Fruit fly (Drosophila melanogaster) whole organism, embryonic: Measurements from ENCODE around the gene CG11839.

Experiments used
- Abd-B ChIP-seq: fragments of 200-800 bp; sonication (Bioruptor generic); optimal IDR thresholded peaks from 2 replicates; lab custom pipeline; 2018; ENCODE audit warnings: missing biosample characterization, mild to moderate bottlenecking, missing genetic modification characterization, moderate library complexity
- CG10274 ChIP-seq: fragments of 200-800 bp; sonication (Bioruptor generic); optimal IDR thresholded peaks from 3 replicates; lab custom pipeline; 2017; ENCODE audit warnings: missing biosample characterization, mild to moderate bottlenecking, missing genetic modification characterization
- CG10543 ChIP-seq: fragments of 200-800 bp; sonication (Bioruptor generic); optimal IDR thresholded peaks from 3 replicates; lab custom pipeline; 2017; ENCODE audit warnings: missing biosample characterization, mild to moderate bottlenecking, missing genetic modification characterization, moderate library complexity
- CG11560 ChIP-seq: fragments of 200-800 bp; sonication (Bioruptor generic); IDR thresholded peaks from 3 replicates; pipeline ENCODE4 v1.3.6; 2022; ENCODE audit warnings: missing biosample characterization, missing genetic modification characterization
- CG12104 ChIP-seq: fragments of 200-800 bp; sonication (Bioruptor generic); optimal IDR thresholded peaks from 3 replicates; lab custom pipeline; 2016; ENCODE audit warnings: missing biosample characterization, missing genetic modification characterization
- CG13775 ChIP-seq: fragments of 200-800 bp; sonication (Bioruptor generic); optimal IDR thresholded peaks from 3 replicates; lab custom pipeline; 2017; ENCODE audit warnings: missing biosample characterization, mild to moderate bottlenecking, missing genetic modification characterization
- CG15073 ChIP-seq: fragments of 200-800 bp; sonication (Bioruptor generic); optimal IDR thresholded peaks from 2 replicates; lab custom pipeline; 2016; ENCODE audit warnings: missing biosample characterization, missing genetic modification characterization
- CG15269 ChIP-seq: fragments of 200-800 bp; sonication (Bioruptor generic); optimal IDR thresholded peaks from 2 replicates; lab custom pipeline; 2018; ENCODE audit warnings: missing biosample characterization, mild to moderate bottlenecking, missing genetic modification characterization, moderate library complexity
- CG15514 ChIP-seq: fragments of 200-800 bp; sonication (Bioruptor generic); optimal IDR thresholded peaks from 3 replicates; lab custom pipeline; 2017; ENCODE audit warnings: missing biosample characterization, missing genetic modification characterization, mild to moderate bottlenecking, moderate library complexity, missing genetic modification reagents
- CG1602 ChIP-seq: fragments of 200-800 bp; sonication (Bioruptor generic); optimal IDR thresholded peaks from 3 replicates; lab custom pipeline; 2016; ENCODE audit warnings: missing biosample characterization, missing genetic modification characterization
- CG1603 ChIP-seq: fragments of 200-800 bp; sonication (Bioruptor generic); optimal IDR thresholded peaks from 2 replicates; lab custom pipeline; 2019; ENCODE audit warnings: missing biosample characterization, mild to moderate bottlenecking, missing genetic modification characterization, moderate library complexity
- CG2116 ChIP-seq: fragments of 200-800 bp; sonication (Bioruptor generic); optimal IDR thresholded peaks from 3 replicates; lab custom pipeline; 2018; ENCODE audit warnings: missing biosample characterization, mild to moderate bottlenecking, missing genetic modification characterization
- CG33557 ChIP-seq: fragments of 200-800 bp; sonication (Bioruptor generic); optimal IDR thresholded peaks from 2 replicates; lab custom pipeline; 2019; ENCODE audit warnings: missing biosample characterization, mild to moderate bottlenecking, missing genetic modification characterization, moderate library complexity
- CG34422 ChIP-seq: fragments of 200-800 bp; sonication (Bioruptor generic); IDR thresholded peaks from 3 replicates; pipeline ENCODE4 v1.3.6; 2022; ENCODE audit warnings: missing biosample characterization, missing genetic modification characterization
- CG3995 ChIP-seq: fragments of 200-800 bp; sonication (Bioruptor generic); optimal IDR thresholded peaks from 3 replicates; lab custom pipeline; 2016; ENCODE audit warnings: missing biosample characterization, missing genetic modification characterization
- CG7372 ChIP-seq: fragments of 200-800 bp; sonication (Bioruptor generic); IDR thresholded peaks from 2 replicates; pipeline ENCODE4 v1.3.6; 2022; ENCODE audit warnings: missing biosample characterization, missing genetic modification characterization
- CG8478 ChIP-seq: fragments of >200 bp; optimal IDR thresholded peaks from 2 replicates; lab custom pipeline; 2018
- CG9797 ChIP-seq: fragments of 200-800 bp; sonication (Bioruptor generic); optimal IDR thresholded peaks from 3 replicates; lab custom pipeline; 2018; ENCODE audit warnings: missing biosample characterization, mild to moderate bottlenecking, missing genetic modification characterization
- CG9932 ChIP-seq: fragments of 200-800 bp; sonication (Bioruptor generic); IDR thresholded peaks from 2 replicates; pipeline ENCODE4 v1.3.6; 2022; ENCODE audit warnings: missing biosample characterization, missing genetic modification characterization
- Dip3 ChIP-seq: fragments of 200-800 bp; sonication (Bioruptor generic); optimal IDR thresholded peaks from 3 replicates; lab custom pipeline; 2016; ENCODE audit warnings: missing biosample characterization, missing genetic modification characterization
- Dref ChIP-seq: fragments of 200-800 bp; sonication (Bioruptor generic); IDR thresholded peaks from 2 replicates; pipeline ENCODE4 v1.3.6; 2022; ENCODE audit warnings: missing biosample characterization, missing genetic modification characterization
- E2f2 ChIP-seq: fragments of 200-800 bp; sonication (Bioruptor generic); IDR thresholded peaks from 2 replicates; pipeline ENCODE4 v1.3.6; 2022; ENCODE audit warnings: missing biosample characterization, missing genetic modification characterization
- Ets97D ChIP-seq: fragments of 200-800 bp; sonication (Bioruptor generic); optimal IDR thresholded peaks from 3 replicates; lab custom pipeline; 2016; ENCODE audit warnings: missing biosample characterization, missing genetic modification characterization
- HmgD ChIP-seq: fragments of 200-800 bp; sonication (Bioruptor generic); optimal IDR thresholded peaks from 3 replicates; lab custom pipeline; 2016; ENCODE audit warnings: missing biosample characterization, missing genetic modification characterization
- HmgZ ChIP-seq: fragments of 200-800 bp; sonication (Bioruptor generic); optimal IDR thresholded peaks from 2 replicates; lab custom pipeline; 2018; ENCODE audit warnings: missing biosample characterization, mild to moderate bottlenecking, missing genetic modification characterization
- Lim3 ChIP-seq: fragments of 200-800 bp; sonication (Bioruptor generic); IDR thresholded peaks from 2 replicates; pipeline ENCODE4 v1.3.6; 2022; ENCODE audit warnings: missing biosample characterization, missing genetic modification characterization
- Lpt ChIP-seq: fragments of >200 bp; optimal IDR thresholded peaks from 2 replicates; lab custom pipeline; 2018; ENCODE audit warnings: missing biosample characterization, missing genetic modification characterization
- MBD-R2 ChIP-seq: fragments of 200-800 bp; sonication (Bioruptor generic); IDR thresholded peaks from 2 replicates; pipeline ENCODE4 v1.3.6; 2022; ENCODE audit warnings: missing biosample characterization, missing genetic modification characterization
- MESR4 ChIP-seq: fragments of 200-800 bp; sonication (Bioruptor generic); optimal IDR thresholded peaks from 2 replicates; lab custom pipeline; 2018; ENCODE audit warnings: missing biosample characterization, mild to moderate bottlenecking, missing genetic modification characterization, moderate library complexity
- Med ChIP-seq: fragments of 200-800 bp; sonication (Bioruptor generic); peaks from one replicate; lab custom pipeline; 2016; ENCODE audit warnings: missing biosample characterization, missing genetic modification characterization, mild to moderate bottlenecking, inconsistent platforms, moderate library complexity
- Myb ChIP-seq: fragments of 200-800 bp; sonication (Bioruptor generic); optimal IDR thresholded peaks from 2 replicates; lab custom pipeline; 2016; ENCODE audit warnings: missing biosample characterization, missing genetic modification characterization
- Rx ChIP-seq: fragments of 200-800 bp; sonication (Bioruptor generic); IDR thresholded peaks from 2 replicates; pipeline ENCODE4 v1.3.6; 2022; ENCODE audit warnings: missing biosample characterization, missing genetic modification characterization
- Scr ChIP-seq: fragments of 200-800 bp; sonication (Bioruptor generic); IDR thresholded peaks from 2 replicates; pipeline ENCODE4 v1.3.6; 2022; ENCODE audit warnings: missing biosample characterization, missing genetic modification characterization; ENCODE audit not compliant: partially characterized antibody
- Xrp1 ChIP-seq: fragments of 200-800 bp; sonication (Bioruptor generic); IDR thresholded peaks from 2 replicates; pipeline ENCODE4 v1.3.6; 2022; ENCODE audit warnings: missing biosample characterization, missing genetic modification characterization
- YL-1 ChIP-seq: fragments of 200-800 bp; sonication (Bioruptor generic); optimal IDR thresholded peaks from 3 replicates; lab custom pipeline; 2017; ENCODE audit warnings: missing biosample characterization, mild to moderate bottlenecking, missing genetic modification characterization
- amos ChIP-seq: fragments of 200-800 bp; sonication (Bioruptor generic); IDR thresholded peaks from 2 replicates; pipeline ENCODE4 v1.3.6; 2022; ENCODE audit warnings: missing biosample characterization, missing genetic modification characterization; ENCODE audit not compliant: partially characterized antibody
- ash1 ChIP-seq: fragments of 200-800 bp; sonication (Bioruptor generic); optimal IDR thresholded peaks from 2 replicates; lab custom pipeline; 2018; ENCODE audit warnings: missing biosample characterization, mild to moderate bottlenecking, missing genetic modification characterization
- btn ChIP-seq: fragments of 200-800 bp; sonication (Bioruptor generic); optimal IDR thresholded peaks from 2 replicates; lab custom pipeline; 2016; ENCODE audit warnings: missing biosample characterization, missing genetic modification characterization
- ewg ChIP-seq: fragments of 200-800 bp; sonication (Bioruptor generic); optimal IDR thresholded peaks from 3 replicates; lab custom pipeline; 2017; ENCODE audit warnings: mild to moderate bottlenecking, missing biosample characterization, missing genetic modification reagents, missing genetic modification characterization
- fd102C ChIP-seq: fragments of 200-800 bp; sonication (Bioruptor generic); optimal IDR thresholded peaks from 2 replicates; lab custom pipeline; 2018; ENCODE audit warnings: missing biosample characterization, mild to moderate bottlenecking, missing genetic modification characterization, moderate library complexity
- fd3F ChIP-seq: fragments of 200-800 bp; sonication (Bioruptor generic); optimal IDR thresholded peaks from 2 replicates; lab custom pipeline; 2018; ENCODE audit warnings: missing biosample characterization, mild to moderate bottlenecking, missing genetic modification characterization, moderate library complexity
- gt ChIP-seq: fragments of 200-800 bp; sonication (Bioruptor generic); IDR thresholded peaks from 2 replicates; pipeline ENCODE4 v1.3.6; 2022; ENCODE audit warnings: missing biosample characterization, missing genetic modification characterization
- jigr1 ChIP-seq: fragments of 200-800 bp; sonication (Bioruptor generic); IDR thresholded peaks from 3 replicates; pipeline ENCODE4 v1.3.6; 2022; ENCODE audit warnings: missing biosample characterization, missing genetic modification characterization
- knrl ChIP-seq: fragments of 200-800 bp; sonication (Bioruptor generic); IDR thresholded peaks from 3 replicates; pipeline ENCODE4 v1.3.6; 2022; ENCODE audit warnings: missing biosample characterization, missing genetic modification characterization; ENCODE audit not compliant: partially characterized antibody
- maf-S ChIP-seq: fragments of 200-800 bp; sonication (Bioruptor generic); optimal IDR thresholded peaks from 2 replicates; lab custom pipeline; 2016; ENCODE audit warnings: missing biosample characterization, missing genetic modification characterization
- oc ChIP-seq: fragments of 200-800 bp; sonication (Bioruptor generic); optimal IDR thresholded peaks from 2 replicates; lab custom pipeline; 2018; ENCODE audit warnings: missing biosample characterization, mild to moderate bottlenecking, missing genetic modification characterization, moderate library complexity
- onecut ChIP-seq: fragments of 200-800 bp; sonication (Bioruptor generic); IDR thresholded peaks from 2 replicates; pipeline ENCODE4 v1.3.6; 2022; ENCODE audit warnings: missing biosample characterization, missing genetic modification characterization
- pzg ChIP-seq: fragments of 200-800 bp; sonication (Bioruptor generic); optimal IDR thresholded peaks from 3 replicates; lab custom pipeline; 2018; ENCODE audit warnings: missing biosample characterization, mild to moderate bottlenecking, missing genetic modification characterization, moderate library complexity
- salm ChIP-seq: fragments of 200-800 bp; sonication (Bioruptor generic); optimal IDR thresholded peaks from 2 replicates; lab custom pipeline; 2018; ENCODE audit warnings: missing biosample characterization, mild to moderate bottlenecking, missing genetic modification characterization
- sr ChIP-seq: fragments of 200-800 bp; sonication (Bioruptor generic); IDR thresholded peaks from 3 replicates; pipeline ENCODE4 v1.3.6; 2022; ENCODE audit warnings: missing biosample characterization, missing genetic modification characterization
- trem ChIP-seq: fragments of 200-800 bp; optimal IDR thresholded peaks from 3 replicates; lab custom pipeline; 2019; ENCODE audit warnings: missing biosample characterization, mild to moderate bottlenecking, missing genetic modification characterization, moderate library complexity
- tx ChIP-seq: fragments of 200-800 bp; sonication (Bioruptor generic); optimal IDR thresholded peaks from 2 replicates; lab custom pipeline; 2016; ENCODE audit warnings: missing biosample characterization, missing genetic modification characterization

The CG11839 gene

DNA sequence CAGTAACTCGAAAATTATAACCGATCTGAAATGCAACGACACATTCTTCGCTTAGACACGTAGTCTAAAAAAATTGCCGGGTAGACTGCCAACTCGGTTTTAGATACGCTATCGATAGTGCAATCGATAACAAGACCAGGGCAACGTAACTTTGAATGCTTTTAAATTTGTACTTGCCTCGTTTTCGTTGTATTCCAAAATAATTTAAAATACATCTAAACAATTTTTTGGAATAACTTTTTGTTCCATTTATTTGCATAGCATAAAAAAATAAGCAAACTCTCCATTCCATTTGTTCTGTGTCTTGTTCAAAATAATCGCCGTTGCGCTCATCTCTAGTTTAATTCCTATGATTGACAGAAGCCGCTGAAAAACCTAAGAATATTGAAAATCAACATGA is at the start of gene CG11839, which contains the start of gene Stt3B (continued):
- TF ChIP-seq HmgZ = peak; percentile 89
- TF ChIP-seq ash1 (GFP tag; lab: Kevin White, UChicago) = no peak
- no peak for TF ChIP-seq CG10274 (GFP tag; lab: Kevin White, UChicago)
- peak; percentile 43 for TF ChIP-seq btn
- TF ChIP-seq oc (tag; lab: Kevin White, UChicago) = no peak
- TF ChIP-seq CG15269 (tag; lab: Kevin White, UChicago) = no peak
- peak; percentile 4 for TF ChIP-seq CG3995 (GFP tag; lab: Kevin White, UChicago)
- TF ChIP-seq salm (tag; lab: Kevin White, UChicago) = peak; percentile 3
- no peak for TF ChIP-seq jigr1 (GFP tag; lab: Robert Waterston, UW)
- TF ChIP-seq HmgD (GFP tag; lab: Kevin White, UChicago) = peak; percentile 85
- peak; percentile 62; the same call in 1 of the 2 replicates for TF ChIP-seq Xrp1 (GFP tag; lab: Robert Waterston, UW)
- peak; percentile 78 for TF ChIP-seq tx (GFP tag; lab: Kevin White, UChicago)
- no peak for TF ChIP-seq Rx
- TF ChIP-seq CG33557 (GFP tag; lab: Kevin White, UChicago) = peak; percentile 54
- no peak for TF ChIP-seq Abd-B (GFP tag; lab: Kevin White, UChicago)
- TF ChIP-seq fd3F (GFP tag; lab: Kevin White, UChicago) = peak; percentile 62
- TF ChIP-seq onecut (GFP tag; lab: Robert Waterston, UW) = 0 out of 2 replicates have a peak, but pooled peaks have one; percentile 23
- no peak for TF ChIP-seq Lpt
- TF ChIP-seq sr (GFP tag; lab: Robert Waterston, UW) = no peak
- TF ChIP-seq Dip3 = peak; percentile 84
- TF ChIP-seq ewg (GFP tag; lab: Kevin White, UChicago) = no peak
- TF ChIP-seq CG1602 (GFP tag; lab: Kevin White, UChicago) = peak; percentile 69
- TF ChIP-seq CG13775 = peak; percentile 74
- no peak for TF ChIP-seq Lim3 (GFP tag; lab: Robert Waterston, UW)
- TF ChIP-seq gt (GFP tag; lab: Robert Waterston, UW) = no peak
- TF ChIP-seq maf-S (GFP tag; lab: Kevin White, UChicago) = peak; percentile 69

DNA sequence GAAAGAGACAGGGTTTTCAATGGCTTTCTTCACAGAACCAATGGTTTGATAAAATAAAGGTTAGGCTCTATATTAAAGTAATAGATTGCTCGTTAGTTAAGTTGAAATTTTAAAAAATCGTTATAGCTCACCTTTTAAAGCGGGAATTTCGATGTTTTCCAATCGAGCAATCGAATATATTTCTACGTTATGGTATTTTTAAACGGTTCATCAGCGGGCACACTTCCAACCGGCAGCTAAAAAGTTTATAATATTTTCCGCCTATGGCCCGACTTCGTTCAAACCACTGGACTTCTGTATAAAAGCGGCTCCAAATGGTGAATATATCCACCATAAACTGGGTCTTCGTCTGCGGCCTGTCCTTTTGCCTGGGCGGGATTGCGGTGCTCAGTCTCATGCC is 46.7 kb upstream of the CG11839 start, which contains the start of gene beta4GalT7:
Gene beta4GalT7 (plus strand): TSS at position 201 of the 400 bp plus-strand sequence.
- TF ChIP-seq CG11560 (peak; percentile 97), CG2116 (GFP tag; lab: Kevin White, UChicago) (peak; percentile 57), Scr (GFP tag; lab: Robert Waterston, UW) (peak; percentile 25; the same call in 1 of the 2 replicates), CG9932 (GFP tag; lab: Robert Waterston, UW) (no peak), CG7372 (GFP tag; lab: Robert Waterston, UW) (no peak), CG9797 (peak; percentile 56), CG10543 (no peak), MESR4 (GFP tag; lab: Kevin White, UChicago) (peak; percentile 17), pzg (GFP tag; lab: Kevin White, UChicago) (peak; percentile 57), trem (tag; lab: Kevin White, UChicago) (peak; percentile 7), CG8478 (no peak), maf-S (GFP tag; lab: Kevin White, UChicago) (no peak), amos (GFP tag; lab: Robert Waterston, UW) (peak; percentile 22; the same call in 1 of the 2 replicates), Med (GFP tag; lab: Kevin White, UChicago) (peak; percentile 36), E2f2 (GFP tag; lab: Robert Waterston, UW) (peak; percentile 87), CG34422 (GFP tag; lab: Robert Waterston, UW) (peak; percentile 40; the same call in 1 of the 3 replicates), CG12104 (GFP tag; lab: Kevin White, UChicago) (no peak), YL-1 (peak; percentile 11), Myb (peak; percentile 96), fd102C (no peak), Dref (GFP tag; lab: Robert Waterston, UW) (peak; percentile 70), CG15073 (GFP tag; lab: Kevin White, UChicago) (no peak), CG15514 (peak; percentile 48), knrl (GFP tag; lab: Robert Waterston, UW) (no peak), MBD-R2 (GFP tag; lab: Robert Waterston, UW) (peak; percentile 69), CG1603 (tag; lab: Kevin White, UChicago) (peak; percentile 46), Ets97D (GFP tag; lab: Kevin White, UChicago) (peak; percentile 10)
